Worm (Caenorhabditis elegans) whole organism, L4 larva: ENCODE measurements around the gene lsm-3.

ENCODE experiments used
- F10B5.3 ChIP-seq: sonication (generic microtip); optimal IDR thresholded peaks from 2 replicates; lab custom pipeline; 2016; ENCODE audit warnings: mild to moderate bottlenecking, missing genetic modification characterization, missing compliant biosample characterization
- F26F4.8 ChIP-seq: fragments of 200-800 bp; sonication (Bioruptor generic); conservative IDR thresholded peaks from 2 replicates; pipeline ENCODE4 v1.3.6; 2022; ENCODE audit warnings: missing genetic modification characterization, missing compliant biosample characterization
- F44E2.7 ChIP-seq: fragments of 200-800 bp; sonication (Bioruptor generic); IDR thresholded peaks from 2 replicates; pipeline ENCODE4 v2.1.2; 2022; ENCODE audit warnings: missing genetic modification characterization, missing compliant biosample characterization
- F49E8.2 ChIP-seq: sonication (generic microtip); optimal IDR thresholded peaks from 2 replicates; lab custom pipeline; 2016; ENCODE audit warnings: missing compliant biosample characterization, mild to moderate bottlenecking, missing genetic modification characterization, borderline replicate concordance
- T20F7.1 ChIP-seq: fragments of 200-800 bp; sonication (Bioruptor generic); optimal IDR thresholded peaks from 2 replicates; lab custom pipeline; 2018; ENCODE audit warnings: mild to moderate bottlenecking, missing genetic modification characterization, missing compliant biosample characterization
- T26A8.4 ChIP-seq: fragments of 200-800 bp; sonication (Bioruptor generic); IDR thresholded peaks from 2 replicates; pipeline ENCODE4 v1.3.6; 2022; ENCODE audit warnings: missing genetic modification characterization, missing compliant biosample characterization
- Y105C5A.15 ChIP-seq: fragments of 200-800 bp; sonication (Bioruptor generic); IDR thresholded peaks from 2 replicates; pipeline ENCODE4 v1.3.6; 2022; ENCODE audit warnings: missing genetic modification characterization, missing compliant biosample characterization
- Y48G9A.11 ChIP-seq: fragments of 200-800 bp; sonication (Bioruptor generic); IDR thresholded peaks from 2 replicates; pipeline ENCODE4 v1.3.6; 2022; ENCODE audit warnings: missing genetic modification reagents, missing genetic modification characterization, missing compliant biosample characterization
- Y75B8A.6 ChIP-seq: fragments of 200-800 bp; sonication (Bioruptor generic); IDR thresholded peaks from 2 replicates; pipeline ENCODE4 v1.3.6; 2022; ENCODE audit warnings: missing genetic modification reagents, missing genetic modification characterization, missing compliant biosample characterization
- aha-1 ChIP-seq: fragments of 150-350 bp; peaks from one replicate; lab custom pipeline; 2014; ENCODE audit warnings: missing biosample characterization, missing genetic modification characterization
- arid-1 ChIP-seq: fragments of 200-800 bp; sonication (Bioruptor generic); conservative IDR thresholded peaks from 2 replicates; pipeline ENCODE4 v1.3.6; 2022; ENCODE audit warnings: missing genetic modification reagents, missing genetic modification characterization, missing compliant biosample characterization
- attf-4 ChIP-seq: sonication (generic microtip); optimal IDR thresholded peaks from 3 replicates; lab custom pipeline; 2017; ENCODE audit warnings: missing biosample characterization, missing genetic modification characterization
- ceh-44 ChIP-seq: fragments of 200-800 bp; sonication (Bioruptor generic); IDR thresholded peaks from 2 replicates; pipeline ENCODE4 v1.3.6; 2022; ENCODE audit warnings: missing genetic modification reagents, missing genetic modification characterization, missing compliant biosample characterization
- ctbp-1 ChIP-seq: fragments of 200-800 bp; sonication (Bioruptor generic); IDR thresholded peaks from 2 replicates; pipeline ENCODE4 v1.3.6; 2022; ENCODE audit warnings: missing genetic modification reagents, missing genetic modification characterization, missing compliant biosample characterization
- daf-16 ChIP-seq, 3 experiments: sonication (generic microtip); optimal IDR thresholded peaks; 2 replicates each; lab custom pipeline; 2016 to 2017; ENCODE audit warnings: missing genetic modification characterization in 3 of 3, missing genetic modification reagents in 3 of 3, mild to moderate bottlenecking in 2 of 3, missing compliant biosample characterization in 2 of 3, missing biosample characterization in 1 of 3, moderate library complexity in 1 of 3
- daf-19 ChIP-seq: fragments of 200-800 bp; sonication (Bioruptor generic); conservative IDR thresholded peaks from 2 replicates; pipeline ENCODE4 v1.3.6; 2022; ENCODE audit warnings: missing genetic modification characterization, missing compliant biosample characterization
- dve-1 ChIP-seq: sonication (generic microtip); optimal IDR thresholded peaks from 2 replicates; lab custom pipeline; 2017; ENCODE audit warnings: antibody characterized with exemption, mild to moderate bottlenecking, missing genetic modification characterization, missing compliant biosample characterization; ENCODE audit not compliant: insufficient read depth
- egl-27 ChIP-seq: sonication (generic microtip); optimal IDR thresholded peaks from 3 replicates; lab custom pipeline; 2017; ENCODE audit warnings: missing biosample characterization, missing genetic modification reagents, missing genetic modification characterization
- egl-43 ChIP-seq: fragments of 200-800 bp; sonication (Bioruptor generic); IDR thresholded peaks from 2 replicates; pipeline ENCODE4 v1.3.6; 2022; ENCODE audit warnings: missing genetic modification reagents, missing genetic modification characterization, missing compliant biosample characterization
- fkh-10 ChIP-seq: fragments of 150-350 bp; optimal IDR thresholded peaks from 2 replicates; lab custom pipeline; 2014; ENCODE audit warnings: missing biosample characterization, missing genetic modification reagents, missing genetic modification characterization
- hif-1 ChIP-seq, 2 experiments: sonication (generic microtip); optimal IDR thresholded peaks; 2 replicates each; lab custom pipeline; 2016 to 2017; ENCODE audit warnings: missing compliant biosample characterization in 2 of 2, missing genetic modification characterization in 2 of 2, missing genetic modification reagents in 2 of 2, missing genotype in 2 of 2, mild to moderate bottlenecking in 1 of 2
- lim-7 ChIP-seq: fragments of 200-800 bp; sonication (Bioruptor generic); IDR thresholded peaks from 2 replicates; pipeline ENCODE4 v1.3.6; 2022; ENCODE audit warnings: missing genetic modification characterization, missing compliant biosample characterization
- lin-29 ChIP-seq: fragments of 200-800 bp; sonication (Bioruptor generic); IDR thresholded peaks from 2 replicates; pipeline ENCODE4 v1.3.6; 2022; ENCODE audit warnings: missing genetic modification reagents, missing genetic modification characterization, missing compliant biosample characterization
- lin-38 ChIP-seq: fragments of 200-800 bp; sonication (Bioruptor generic); IDR thresholded peaks from 2 replicates; pipeline ENCODE4 v1.3.6; 2022; ENCODE audit warnings: missing genetic modification reagents, missing genetic modification characterization, missing compliant biosample characterization
- lir-3 ChIP-seq: sonication (generic microtip); optimal IDR thresholded peaks from 2 replicates; lab custom pipeline; 2016; ENCODE audit warnings: mild to moderate bottlenecking, missing genetic modification characterization, missing compliant biosample characterization
- mdl-1 ChIP-seq, 2 experiments: fragments of 150-350 bp in 1 of 2; sonication (generic microtip) in 1 of 2; optimal IDR thresholded peaks; 2 replicates each; lab custom pipeline; 2014 to 2017; ENCODE audit warnings: missing biosample characterization in 2 of 2, missing genetic modification characterization in 2 of 2
- nhr-111 ChIP-seq: fragments of 200-800 bp; sonication (Bioruptor generic); optimal IDR thresholded peaks from 2 replicates; lab custom pipeline; 2018; ENCODE audit warnings: mild to moderate bottlenecking, missing genetic modification characterization, missing compliant biosample characterization
- nhr-28 ChIP-seq: fragments of 150-350 bp; optimal IDR thresholded peaks from 2 replicates; lab custom pipeline; 2014; ENCODE audit warnings: missing biosample characterization, missing genetic modification characterization
- nhr-76 ChIP-seq: fragments of 150-350 bp; optimal IDR thresholded peaks from 2 replicates; lab custom pipeline; 2014; ENCODE audit warnings: missing biosample characterization, missing genetic modification characterization
- nhr-77 ChIP-seq: fragments of 150-350 bp; optimal IDR thresholded peaks from 2 replicates; lab custom pipeline; 2014; ENCODE audit warnings: missing biosample characterization, missing genetic modification characterization
- pha-4 ChIP-seq, 2 experiments: fragments of 150-350 bp in 1 of 2; fragments of 200-800 bp in 1 of 2; sonication (Bioruptor generic) in 1 of 2; IDR thresholded peaks in 1 of 2; optimal IDR thresholded peaks in 1 of 2; 2 replicates each; pipeline versions ENCODE4 v1.3.6 to Lab custom; 2014 to 2022; ENCODE audit warnings: missing genetic modification characterization in 2 of 2, missing genetic modification reagents in 2 of 2, missing biosample characterization in 1 of 2, missing compliant biosample characterization in 1 of 2
- php-3 ChIP-seq: fragments of 200-800 bp; sonication (Bioruptor generic); IDR thresholded peaks from 2 replicates; pipeline ENCODE4 v1.3.6; 2022; ENCODE audit warnings: missing genetic modification reagents, missing genetic modification characterization, missing compliant biosample characterization
- saeg-2 ChIP-seq: fragments of 200-800 bp; sonication (Bioruptor generic); IDR thresholded peaks from 2 replicates; pipeline ENCODE4 v1.3.6; 2022; ENCODE audit warnings: missing genetic modification reagents, missing genetic modification characterization, missing compliant biosample characterization
- set-16 ChIP-seq: fragments of 200-800 bp; sonication (Bioruptor generic); IDR thresholded peaks from 2 replicates; pipeline ENCODE4 v1.3.6; 2022; ENCODE audit warnings: missing genetic modification reagents, missing genetic modification characterization, missing compliant biosample characterization
- snpc-1.2 ChIP-seq: fragments of 200-800 bp; sonication (Bioruptor generic); IDR thresholded peaks from 2 replicates; pipeline ENCODE4 v1.3.6; 2022; ENCODE audit warnings: missing genetic modification reagents, missing genetic modification characterization, missing compliant biosample characterization
- unc-130 ChIP-seq: sonication (generic microtip); optimal IDR thresholded peaks from 2 replicates; lab custom pipeline; 2016; ENCODE audit warnings: missing genetic modification reagents, missing genetic modification characterization, missing compliant biosample characterization
- unc-62 ChIP-seq, 3 experiments: fragments of 150-350 bp in 1 of 3; sonication (generic microtip); optimal IDR thresholded peaks in 2 of 3; peaks in 1 of 3; 1 replicate in 1 of 3; 2 replicates in 2 of 3; lab custom pipeline; 2014 to 2017; ENCODE audit warnings: missing biosample characterization in 3 of 3, missing genetic modification characterization in 3 of 3, missing genetic modification reagents in 3 of 3, missing genotype in 1 of 3
- zfp-3 ChIP-seq: fragments of 200-800 bp; sonication (Bioruptor generic); conservative IDR thresholded peaks from 2 replicates; pipeline ENCODE4 v1.3.6; 2022; ENCODE audit warnings: missing genetic modification reagents, missing genetic modification characterization, missing compliant biosample characterization
- zip-11 ChIP-seq: fragments of 200-800 bp; sonication (Bioruptor generic); IDR thresholded peaks from 2 replicates; pipeline ENCODE4 v1.3.6; 2022; ENCODE audit warnings: missing genetic modification characterization, missing compliant biosample characterization

The lsm-3 gene

ce11 chrIV:13347232-13347715 lies 39.7 kb upstream of the lsm-3 start, which contains the start of gene W02A2.9 (continued):
- 0 out of 2 replicates have a peak, but pooled peaks have one; percentile 28 for TF ChIP-seq php-3
- no peak for TF ChIP-seq unc-130 (GFP tag; lab: Kevin White, UChicago)
- TF ChIP-seq F44E2.7, result no peak
- TF ChIP-seq saeg-2 (GFP tag; lab: Robert Waterston, UW), result no peak
- TF ChIP-seq daf-19 (GFP tag; lab: Robert Waterston, UW), result no peak
- TF ChIP-seq mdl-1 (tag; optimal IDR thresholded peaks at IDR 0.05; lab: Kevin White, UChicago), result peak in 1 of 2 experiments; percentile 37
- no peak for TF ChIP-seq F26F4.8 (GFP tag; lab: Robert Waterston, UW)
- no peak for TF ChIP-seq fkh-10 (GFP tag; lab: Kevin White, UChicago)
- TF ChIP-seq lim-7 (GFP tag; lab: Robert Waterston, UW), result no peak
- TF ChIP-seq lin-38 (GFP tag; lab: Robert Waterston, UW), result no peak
- no peak for TF ChIP-seq zip-11 (GFP tag; lab: Robert Waterston, UW)
- TF ChIP-seq ceh-44 (GFP tag; lab: Robert Waterston, UW), result no peak
- TF ChIP-seq Y48G9A.11 (GFP tag; lab: Robert Waterston, UW), result no peak
- TF ChIP-seq nhr-77 (tag; lab: Kevin White, UChicago), result peak; percentile 64
- no peak for TF ChIP-seq T26A8.4 (GFP tag; lab: Robert Waterston, UW)
- TF ChIP-seq arid-1, result no peak
- no peak for TF ChIP-seq lir-3 (tag; lab: Kevin White, UChicago)
- TF ChIP-seq daf-16 (GFP tag; optimal IDR thresholded peaks at IDR 0.05; lab: Kevin White, UChicago), result no peak
- TF ChIP-seq daf-16 (tag; optimal IDR thresholded peaks at IDR 0.05; lab: Kevin White, UChicago), result peak; percentile 95
- TF ChIP-seq attf-4, result no peak
- peak; percentile 57 for TF ChIP-seq nhr-28 (tag; lab: Kevin White, UChicago)
- no peak for TF ChIP-seq aha-1
- peak; percentile 72 for TF ChIP-seq dve-1 (tag; lab: Kevin White, UChicago)
- no peak for TF ChIP-seq F10B5.3
- no peak for TF ChIP-seq nhr-76 (tag; lab: Kevin White, UChicago)
- TF ChIP-seq hif-1 (tag; optimal IDR thresholded peaks at IDR 0.05; lab: Kevin White, UChicago), result peak in 1 of 2 experiments; percentile 57
- TF ChIP-seq lin-29, result no peak
- TF ChIP-seq, all 104 proteins: peak for 13

- TF ChIP-seq lin-38 (GFP tag; lab: Robert Waterston, UW) (peak; percentile 31; the same call in 1 of the 2 replicates), Y75B8A.6 (GFP tag; lab: Robert Waterston, UW) (no peak), egl-43 (peak; percentile 44; the same call in 1 of the 2 replicates), T20F7.1 (no peak), set-16 (GFP tag; lab: Robert Waterston, UW) (peak; percentile 78), Y105C5A.15 (GFP tag; lab: Robert Waterston, UW) (0 out of 2 replicates have a peak, but pooled peaks have one; percentile 34), pha-4 (GFP tag; IDR thresholded peaks at IDR 0.05; lab: Robert Waterston, UW) (peak; percentile 77; the same call in 1 of the 2 replicates), pha-4 (tag; optimal IDR thresholded peaks at IDR 0.05; lab: Kevin White, UChicago) (no peak), php-3 (no peak), ctbp-1 (no peak), egl-27 (no peak)
Measured at ce11 chrIV:13348592-13348991, 38.4 kb upstream of the lsm-3 start, which contains the start of gene W02A2.12. Gene W02A2.12 (minus strand): TSS chrIV:13348831.

ce11 chrIV:13353143-13353773 lies 33.7 kb upstream of the lsm-3 start, which contains the start of the genes rec-8 and mex-5:
Gene rec-8 (minus strand): TSS chrIV:13353193.
Gene mex-5 (plus strand): TSS chrIV:13353723.
- 0 out of 2 replicates have a peak, but pooled peaks have one; percentile 8 for TF ChIP-seq Y48G9A.11 (GFP tag; lab: Robert Waterston, UW)
- TF ChIP-seq F49E8.2 (tag; lab: Kevin White, UChicago), result peak; percentile 22
- TF ChIP-seq unc-130 (GFP tag; lab: Kevin White, UChicago), result peak; percentile 91
- peak in 1 of 2 experiments; percentile 70 for TF ChIP-seq unc-62 (GFP tag; optimal IDR thresholded peaks at IDR 0.05 in 1 of 2; lab: Kevin White, UChicago)
- TF ChIP-seq unc-62 (tag; optimal IDR thresholded peaks at IDR 0.05; lab: Kevin White, UChicago), result no peak
- TF ChIP-seq snpc-1.2, result peak; percentile 69
- TF ChIP-seq zfp-3 (GFP tag; lab: Robert Waterston, UW), result no peak
- no peak for TF ChIP-seq nhr-111 (GFP tag; lab: Kevin White, UChicago)
